Worm (Caenorhabditis elegans): ENCODE data around the gene fbxa-77.

- TF ChIP-seq hpl-2 (GFP tag; optimal IDR thresholded peaks at IDR 0.05): no peak
- no peak for TF ChIP-seq hlh-17 (GFP tag; optimal IDR thresholded peaks at IDR 0.05; ENCODE audit: borderline replicate concordance)
- TF ChIP-seq pag-3 (tag; optimal IDR thresholded peaks at IDR 0.05; ENCODE audit: borderline replicate concordance, insufficient read depth): no peak
- TF ChIP-seq lin-14 (GFP tag; optimal IDR thresholded peaks at IDR 0.05): peak; percentile 47
- TF ChIP-seq lin-13 (GFP tag; optimal IDR thresholded peaks at IDR 0.05): no peak
- no peak for TF ChIP-seq aha-1 (tag; optimal IDR thresholded peaks at IDR 0.05)
Observed at ce11 chrIII:1225595-1225994, 23.7 kb upstream of the fbxa-77 start.

Measured in whole organism, L1 larva.